Fruit fly (Drosophila melanogaster) S2 (cell line): Measurements from ENCODE around the gene Lgr4.

Experiments used
- CG8478 ChIP-seq: fragments of >200 bp; optimal IDR thresholded peaks from 2 replicates; lab custom pipeline; 2018
- CTCF ChIP-seq, 2 experiments: fragments of >200 bp; optimal IDR thresholded peaks; 2 replicates each; lab custom pipeline; 2018

DNA sequence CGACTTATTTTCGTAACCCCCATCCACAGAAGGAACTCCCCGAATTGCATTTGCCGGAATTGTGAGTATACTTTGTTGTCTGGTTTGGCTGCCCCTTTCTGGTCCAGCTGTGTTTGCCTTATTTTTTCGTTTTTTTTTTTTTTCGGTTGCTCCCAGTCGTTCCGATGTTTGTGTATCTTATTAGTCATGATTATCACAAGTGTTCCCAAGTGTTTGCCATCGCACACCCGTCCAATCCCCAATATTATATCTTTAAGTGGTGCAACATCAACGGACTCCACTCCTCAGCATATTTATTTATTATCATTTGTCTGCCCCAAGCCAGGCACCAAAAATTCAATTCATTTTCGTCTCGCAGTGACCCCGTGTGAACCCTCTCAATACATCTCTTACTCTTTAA is 40.3 kb upstream of the Lgr4 start:
- TF ChIP-seq CG8478 (lab: Kevin White, UChicago), result no peak
- TF ChIP-seq CTCF (optimal IDR thresholded peaks at IDR 0.05; lab: Kevin White, UChicago), result no peak
